Fruit fly (Drosophila melanogaster) Kc167 (cell line): Measurements from ENCODE around the gene CG31103.

Experiments used
- Myc ChIP-seq: fragments of >200 bp; optimal IDR thresholded peaks from 2 replicates; lab custom pipeline; 2017; ENCODE audit warnings: missing external identifiers
- Sin3A ChIP-seq: fragments of >200 bp; optimal IDR thresholded peaks from 2 replicates; lab custom pipeline; 2018; ENCODE audit warnings: missing external identifiers
- h ChIP-seq: fragments of >200 bp; optimal IDR thresholded peaks from 3 replicates; lab custom pipeline; 2018; ENCODE audit warnings: missing external identifiers
- insv ChIP-seq: fragments of >200 bp; optimal IDR thresholded peaks from 3 replicates; lab custom pipeline; 2018; ENCODE audit warnings: missing external identifiers
- psq ChIP-seq: fragments of >200 bp; optimal IDR thresholded peaks from 2 replicates; lab custom pipeline; 2017; ENCODE audit warnings: missing external identifiers
- ttk ChIP-seq: sonication (Bioruptor generic); optimal IDR thresholded peaks from 2 replicates; lab custom pipeline; 2017; ENCODE audit warnings: missing external identifiers

CG31103 gene

dm6 chr3R:25249145-25250141, 30.3 kb downstream of the CG31103 start, which contains the start of gene Nup358:
TSS of gene Nup358 (plus strand) at chr3R:25249348.
- TF ChIP-seq psq (lab: Kevin White, UChicago) (no peak), h (no peak), Sin3A (lab: Kevin White, UChicago) (no peak), insv (lab: Kevin White, UChicago) (no peak), Myc (lab: Kevin White, UChicago) (no peak), ttk (lab: Kevin White, UChicago) (no peak)

- no peak for TF ChIP-seq ttk (lab: Kevin White, UChicago)
- no peak for TF ChIP-seq Myc (lab: Kevin White, UChicago)
- no peak for TF ChIP-seq psq (lab: Kevin White, UChicago)
- no peak for TF ChIP-seq Sin3A (lab: Kevin White, UChicago)
- TF ChIP-seq insv (lab: Kevin White, UChicago) = no peak
- no peak for TF ChIP-seq h
Measured at dm6 chr3R:25258628-25259240, 39.6 kb downstream of the CG31103 start, which contains the start of gene CG11857. TSS of gene CG11857 (plus strand) at chr3R:25258898.

dm6 chr3R:25260670-25261069, 41.6 kb downstream of the CG31103 start:
- no peak for TF ChIP-seq Sin3A (lab: Kevin White, UChicago)

- no peak for TF ChIP-seq Myc (lab: Kevin White, UChicago)
- TF ChIP-seq insv (lab: Kevin White, UChicago) = no peak
- TF ChIP-seq h = no peak
- TF ChIP-seq psq (lab: Kevin White, UChicago) = no peak
- no peak for TF ChIP-seq ttk (lab: Kevin White, UChicago)
- no peak for TF ChIP-seq Sin3A (lab: Kevin White, UChicago)
Measured at dm6 chr3R:25262322-25262761, 43.2 kb downstream of the CG31103 start, which contains the start of the genes Kdsr and CG11858. TSS of gene Kdsr (minus strand) at chr3R:25262498. TSS of gene CG11858 (plus strand) at chr3R:25262741.

- no peak for TF ChIP-seq Sin3A (lab: Kevin White, UChicago)
- TF ChIP-seq Myc (lab: Kevin White, UChicago) = no peak
- TF ChIP-seq insv (lab: Kevin White, UChicago) = no peak
- no peak for TF ChIP-seq h
- no peak for TF ChIP-seq ttk (lab: Kevin White, UChicago)
- TF ChIP-seq psq (lab: Kevin White, UChicago) = no peak
Measured at dm6 chr3R:25265589-25266201, 46.6 kb downstream of the CG31103 start, which contains the start of the genes GlnRS and RIOK2. TSS of gene GlnRS (minus strand) at chr3R:25265721. TSS of gene RIOK2 (plus strand) at chr3R:25265844.

dm6 chr3R:25266751-25267150, 47.6 kb downstream of the CG31103 start:
- TF ChIP-seq insv (lab: Kevin White, UChicago) (no peak), ttk (lab: Kevin White, UChicago) (no peak), Sin3A (lab: Kevin White, UChicago) (no peak), h (no peak)

- TF ChIP-seq insv (lab: Kevin White, UChicago) (no peak), psq (lab: Kevin White, UChicago) (no peak), Sin3A (lab: Kevin White, UChicago) (no peak), Myc (lab: Kevin White, UChicago) (no peak), ttk (lab: Kevin White, UChicago) (no peak), h (no peak)
Measured at dm6 chr3R:25269909-25270308, 50.8 kb downstream of the CG31103 start, which contains the start of the genes CG11889 and CG11891. TSS of gene CG11889 (plus strand) at chr3R:25270209. TSS of gene CG11891 (plus strand) at chr3R:25270209.
